Worm (Caenorhabditis elegans) whole organism, L4/young adult: ENCODE data around the gene rtfo-1.

ENCODE experiments used
- W03F9.2 ChIP-seq: fragments of 150-350 bp; optimal IDR thresholded peaks from 2 replicates; lab custom pipeline; 2014; ENCODE audit warnings: missing biosample characterization, missing genetic modification characterization
- dao-5 ChIP-seq: sonication (generic microtip); optimal IDR thresholded peaks from 2 replicates; lab custom pipeline; 2016; ENCODE audit warnings: missing genotype, missing genetic modification characterization, moderate library complexity, missing compliant biosample characterization

ce11 chrV:9619850-9620249 is 37.4 kb upstream of the rtfo-1 start, which contains the start of gene idpc-6:
- TF ChIP-seq W03F9.2 (tag; lab: Kevin White, UChicago): no peak
- TF ChIP-seq dao-5 (tag; lab: Kevin White, UChicago): no peak
